Worm (Caenorhabditis elegans) whole organism, early embryonic: ENCODE results near the gene ent-3.

Source experiments
- F13C5.2 ChIP-seq: sonication (generic microtip); optimal IDR thresholded peaks from 2 replicates; lab custom pipeline; 2017; ENCODE audit warnings: mild to moderate bottlenecking, missing genetic modification characterization, inconsistent platforms, missing compliant biosample characterization
- aly-1 ChIP-seq: sonication (generic microtip); optimal IDR thresholded peaks from 2 replicates; lab custom pipeline; 2016; ENCODE audit warnings: missing genetic modification characterization, missing compliant biosample characterization
- ama-1 ChIP-seq: fragments of 150-350 bp; optimal IDR thresholded peaks from 2 replicates; lab custom pipeline; 2014
- ets-7 ChIP-seq: sonication (generic microtip); optimal IDR thresholded peaks from 2 replicates; lab custom pipeline; 2016; ENCODE audit warnings: missing genotype, missing genetic modification characterization, missing compliant biosample characterization
- hmbx-1 ChIP-seq: sonication (generic microtip); optimal IDR thresholded peaks from 2 replicates; lab custom pipeline; 2016; ENCODE audit warnings: mild to moderate bottlenecking, missing genetic modification characterization, missing compliant biosample characterization
- hmg-4 ChIP-seq: fragments of 200-800 bp; sonication (Bioruptor generic); optimal IDR thresholded peaks from 2 replicates; lab custom pipeline; 2018; ENCODE audit warnings: mild to moderate bottlenecking, missing genetic modification characterization, missing compliant biosample characterization
- pes-1 ChIP-seq: fragments of 200-800 bp; sonication (Bioruptor generic); IDR thresholded peaks from 2 replicates; pipeline ENCODE4 v1.3.6; 2022; ENCODE audit warnings: missing genetic modification reagents, missing genetic modification characterization, missing compliant biosample characterization
- tra-4 ChIP-seq: sonication (generic microtip); optimal IDR thresholded peaks from 2 replicates; lab custom pipeline; 2017; ENCODE audit warnings: missing genetic modification characterization, missing compliant biosample characterization

DNA sequence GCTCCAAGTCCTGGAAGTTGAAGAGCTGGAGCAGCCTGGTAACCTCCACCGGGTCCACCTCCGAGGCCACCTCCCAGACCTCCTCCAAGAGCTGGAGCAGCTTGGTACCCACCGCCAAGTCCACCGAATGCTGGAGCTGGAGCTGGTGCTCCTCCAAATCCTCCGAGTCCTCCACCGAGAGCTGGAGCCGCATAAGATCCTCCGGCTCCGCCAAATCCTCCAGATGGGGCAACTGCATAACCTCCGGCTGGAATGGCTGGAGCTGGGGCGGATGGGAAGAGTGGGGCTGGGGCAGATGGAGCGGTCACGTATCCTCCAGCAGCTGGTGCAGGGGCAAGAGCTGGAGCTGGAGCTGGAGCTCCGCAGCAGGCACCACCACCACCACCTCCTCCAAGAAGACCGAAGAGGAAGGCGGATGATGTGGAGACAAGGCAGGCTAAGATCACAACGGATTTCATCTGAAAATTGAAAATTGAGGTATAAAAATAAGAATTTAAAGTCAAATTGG, 4.9 kb upstream of the ent-3 start, which contains the start of gene K02E11.10:
- no peak for TF ChIP-seq ama-1 (lab: Kevin White, UChicago)
- no peak for TF ChIP-seq hmbx-1 (tag; lab: Kevin White, UChicago)
- TF ChIP-seq F13C5.2 (tag; lab: Kevin White, UChicago): no peak
- no peak for TF ChIP-seq tra-4 (tag; lab: Kevin White, UChicago)
- no peak for TF ChIP-seq hmg-4
- TF ChIP-seq ets-7: no peak
- no peak for TF ChIP-seq aly-1
- no peak for TF ChIP-seq pes-1
